Worm (Caenorhabditis elegans): ENCODE measurements around the gene F10C2.5.

- no peak for TF ChIP-seq mbf-1 (tag; optimal IDR thresholded peaks at IDR 0.05)
- TF ChIP-seq lin-39 (tag; optimal IDR thresholded peaks at IDR 0.05): no peak
- no peak for TF ChIP-seq ama-1 (optimal IDR thresholded peaks at IDR 0.05)
- no peak for TF ChIP-seq dmd-4 (tag; optimal IDR thresholded peaks at IDR 0.05)
- TF ChIP-seq nhr-21 (tag; optimal IDR thresholded peaks at IDR 0.05): no peak
- TF ChIP-seq R02D3.7 (tag; optimal IDR thresholded peaks at IDR 0.05): no peak
- TF ChIP-seq crh-2 (tag; optimal IDR thresholded peaks at IDR 0.05): no peak
- no peak for TF ChIP-seq nhr-23 (tag; optimal IDR thresholded peaks at IDR 0.05)
- TF ChIP-seq zag-1 (tag; optimal IDR thresholded peaks at IDR 0.05): no peak
- no peak for TF ChIP-seq lin-13 (GFP tag; optimal IDR thresholded peaks at IDR 0.05)
- no peak for TF ChIP-seq blmp-1 (tag; optimal IDR thresholded peaks at IDR 0.05; ENCODE audit: insufficient read depth)
- TF ChIP-seq fos-1 (tag; optimal IDR thresholded peaks at IDR 0.05): no peak
Measured at ce11 chrV:12028151-12028550, 17.1 kb upstream of the F10C2.5 start.

Measured in whole organism, L2 larva.